Fruit fly (Drosophila melanogaster): Measurements from ENCODE around the gene CG12111.

CG12111 gene

DNA sequence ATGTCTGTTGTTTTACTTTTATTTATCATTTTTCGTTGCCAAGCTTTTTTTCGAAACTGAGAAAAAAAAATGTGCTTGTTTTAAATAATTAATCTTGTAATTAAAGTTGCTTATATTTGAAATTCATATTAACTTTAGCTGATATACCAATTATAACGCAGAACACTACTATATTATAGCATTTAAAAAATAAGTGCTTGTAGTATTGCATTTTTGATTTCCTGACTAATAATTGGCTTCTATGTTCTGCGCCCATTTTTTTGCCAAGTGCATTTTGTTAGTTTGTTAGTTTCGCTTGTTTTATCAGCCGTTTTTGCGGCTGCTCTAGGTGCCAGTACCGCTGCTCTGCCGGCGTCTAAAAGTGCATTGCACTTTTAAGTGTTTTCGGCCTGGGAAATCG, 49.3 kb downstream of the CG12111 start:
- TF ChIP-seq Crg-1 (GFP tag; optimal IDR thresholded peaks at IDR 0.05) (no peak), Mnt (GFP tag; optimal IDR thresholded peaks at IDR 0.05) (no peak)

dm6 chrX:8520517-8520916, 50.2 kb downstream of the CG12111 start:
- TF ChIP-seq ovo (GFP tag; optimal IDR thresholded peaks at IDR 0.05) (no peak), kay (GFP tag; ENCODE audit: borderline replicate concordance) (no peak), CG33017 (tag; optimal IDR thresholded peaks at IDR 0.05) (no peak)

All from whole organism, adult.